Worm (Caenorhabditis elegans): ENCODE results near the gene sdz-33.

Gene sdz-33

DNA sequence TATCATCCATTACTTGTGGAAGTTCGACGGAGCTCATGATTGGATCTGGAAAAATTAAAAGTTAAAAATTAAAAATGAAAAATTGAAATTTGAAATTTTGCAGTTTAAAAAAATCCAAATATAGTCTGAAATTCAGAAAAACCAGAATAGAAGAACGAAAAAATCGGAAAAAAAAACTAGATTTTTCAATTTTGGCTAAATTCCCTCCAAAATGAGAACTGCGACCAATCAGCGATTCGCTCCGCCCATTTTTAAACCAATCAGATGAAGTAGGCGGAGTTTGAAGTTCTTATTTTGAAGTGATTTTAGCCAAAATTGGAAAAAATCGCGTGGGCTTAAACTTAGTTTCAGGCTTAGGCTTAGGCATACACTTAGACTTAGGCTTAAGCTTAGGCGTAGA is 39.7 kb downstream of the sdz-33 start, which contains the start of gene Y56A3A.7:
TSS of gene Y56A3A.7 (minus strand) at position 47 of the 400 bp plus-strand sequence.
- peak; percentile 53 for TF ChIP-seq aha-1 (tag)
- no peak for TF ChIP-seq nhr-41 (GFP tag; IDR thresholded peaks at IDR 0.05)
- no peak for TF ChIP-seq nhr-11 (tag; optimal IDR thresholded peaks at IDR 0.05)
- TF ChIP-seq Y75B8A.6 (GFP tag; IDR thresholded peaks at IDR 0.05), result no peak
- TF ChIP-seq tra-1 (GFP tag; IDR thresholded peaks at IDR 0.05), result no peak

DNA sequence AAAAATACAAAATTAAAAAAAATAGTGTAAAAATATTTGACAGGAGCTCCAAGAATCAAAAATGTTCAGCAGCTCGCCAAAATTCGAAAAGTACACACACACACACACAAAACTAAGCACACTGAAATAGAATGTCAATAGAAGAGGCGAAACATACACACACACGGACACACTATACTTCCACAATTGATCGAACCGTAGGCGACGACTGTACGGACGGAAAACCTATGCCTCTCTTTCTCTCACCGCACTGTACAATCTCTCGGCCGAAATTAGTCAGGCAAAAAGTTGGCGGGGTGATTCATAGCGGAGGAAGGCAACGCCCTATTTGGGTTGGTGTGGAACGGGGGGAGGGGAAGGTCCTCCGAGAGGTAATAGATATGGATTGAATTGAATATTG is 40.2 kb downstream of the sdz-33 start:
- TF ChIP-seq Y48G9A.11 (GFP tag; IDR thresholded peaks at IDR 0.05) (no peak), mdl-1 (tag; optimal IDR thresholded peaks at IDR 0.05) (no peak), php-3 (GFP tag; IDR thresholded peaks at IDR 0.05) (0 out of 2 replicates have a peak, but pooled peaks have one; percentile 33), nhr-42 (GFP tag; IDR thresholded peaks at IDR 0.05) (no peak), nhr-28 (tag; optimal IDR thresholded peaks at IDR 0.05) (peak; percentile 87), F26F4.8 (GFP tag; conservative IDR thresholded peaks at IDR 0.05) (no peak), F44E2.7 (GFP tag; IDR thresholded peaks at IDR 0.05) (no peak), mep-1 (tag; optimal IDR thresholded peaks at IDR 0.05) (peak; percentile 54), nhr-6 (tag; optimal IDR thresholded peaks at IDR 0.05) (peak; percentile 69), lin-15B (tag; optimal IDR thresholded peaks at IDR 0.05) (no peak), lin-38 (GFP tag; IDR thresholded peaks at IDR 0.05) (no peak), pqm-1 (tag; optimal IDR thresholded peaks at IDR 0.05) (peak; percentile 58), lsy-2 (tag; optimal IDR thresholded peaks at IDR 0.05) (peak in 1 of 2 experiments; percentile 22), mes-2 (tag; optimal IDR thresholded peaks at IDR 0.05; ENCODE audit: poor library complexity, severe bottlenecking) (peak; percentile 61), lin-13 (GFP tag; optimal IDR thresholded peaks at IDR 0.05) (peak; percentile 5), daf-16 (GFP tag; optimal IDR thresholded peaks at IDR 0.05) (no peak), daf-16 (tag; optimal IDR thresholded peaks at IDR 0.05) (peak; percentile 64), mdt-29 (GFP tag; IDR thresholded peaks at IDR 0.05) (no peak), hlh-11 (tag; optimal IDR thresholded peaks at IDR 0.05) (peak; percentile 62), duxl-1 (tag; optimal IDR thresholded peaks at IDR 0.05; ENCODE audit: poor library complexity) (no peak), D1046.2 (GFP tag; IDR thresholded peaks at IDR 0.05) (no peak), pha-4 (GFP tag; IDR thresholded peaks at IDR 0.05) (no peak), pha-4 (tag; optimal IDR thresholded peaks at IDR 0.05) (peak; percentile 60), dmd-6 (GFP tag; IDR thresholded peaks at IDR 0.05) (peak; percentile 39; the same call in 1 of the 2 replicates), dve-1 (tag; optimal IDR thresholded peaks at IDR 0.05; ENCODE audit: insufficient read depth) (peak; percentile 61)

DNA sequence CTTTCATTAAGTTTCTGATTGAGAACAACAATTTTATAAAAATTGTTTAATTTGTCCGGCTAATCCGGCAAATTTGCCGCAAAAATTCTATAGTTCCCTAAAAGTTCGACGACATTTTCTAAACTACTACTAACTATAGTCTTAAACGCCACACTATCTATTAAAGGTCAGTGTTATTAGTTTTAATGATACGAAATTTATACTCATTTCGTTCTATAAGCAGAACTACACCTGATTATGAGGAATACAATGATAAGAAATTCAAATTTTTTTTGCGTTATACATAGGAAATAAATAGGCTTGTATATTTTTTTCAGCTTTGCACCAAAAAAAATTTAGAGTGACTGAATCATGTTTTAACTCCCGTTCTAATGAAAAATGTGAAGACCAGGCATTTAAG is 41.2 kb downstream of the sdz-33 start:
- no peak for TF ChIP-seq daf-16 (GFP tag; optimal IDR thresholded peaks at IDR 0.05)
- TF ChIP-seq daf-16 (tag; optimal IDR thresholded peaks at IDR 0.05), result peak; percentile 26
- TF ChIP-seq lsy-2 (tag; optimal IDR thresholded peaks at IDR 0.05), result no peak
- no peak for TF ChIP-seq F10B5.3 (tag; optimal IDR thresholded peaks at IDR 0.05)
- TF ChIP-seq Y75B8A.6 (GFP tag; IDR thresholded peaks at IDR 0.05), result no peak
- TF ChIP-seq Y48G9A.11 (GFP tag; IDR thresholded peaks at IDR 0.05), result no peak
- TF ChIP-seq nhr-28 (tag; optimal IDR thresholded peaks at IDR 0.05), result peak; percentile 61
- TF ChIP-seq mes-2 (tag; optimal IDR thresholded peaks at IDR 0.05; ENCODE audit: poor library complexity, severe bottlenecking), result no peak
- no peak for TF ChIP-seq nhr-11 (tag; optimal IDR thresholded peaks at IDR 0.05)
- TF ChIP-seq ceh-44 (GFP tag; IDR thresholded peaks at IDR 0.05), result no peak
- no peak for TF ChIP-seq nhr-42 (GFP tag; IDR thresholded peaks at IDR 0.05)

DNA sequence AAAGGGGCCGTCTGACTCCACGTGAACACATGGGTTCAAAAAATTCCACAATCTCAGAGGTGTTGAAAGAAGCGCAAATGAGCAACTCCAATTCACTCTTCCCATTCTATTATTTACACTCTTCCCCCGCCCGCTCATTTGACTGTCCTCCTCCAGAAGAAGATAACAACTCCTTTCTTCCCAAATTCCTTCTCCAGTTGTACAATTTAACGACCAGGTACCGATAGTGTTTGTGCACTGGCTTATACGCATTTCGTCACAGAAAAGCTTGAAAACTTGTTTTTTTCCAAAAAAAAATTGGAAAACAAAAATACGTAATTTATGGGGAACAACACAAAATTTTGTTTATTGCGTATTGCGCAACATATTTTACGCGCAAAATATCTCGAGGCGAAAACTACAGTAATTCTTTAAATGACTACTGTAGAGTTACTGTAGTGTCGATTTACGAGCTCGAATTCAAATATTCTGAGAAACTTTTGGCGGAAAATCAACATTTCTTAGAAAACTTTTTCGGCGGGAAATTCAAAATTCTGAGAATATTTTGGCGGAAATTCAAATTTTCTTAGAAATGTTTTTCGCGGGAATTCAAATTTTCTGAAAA is 42.1 kb downstream of the sdz-33 start:
- TF ChIP-seq nhr-10 (tag; optimal IDR thresholded peaks at IDR 0.05), result no peak
- TF ChIP-seq daf-16 (GFP tag; optimal IDR thresholded peaks at IDR 0.05), result no peak
- peak; percentile 79 for TF ChIP-seq daf-16 (tag; optimal IDR thresholded peaks at IDR 0.05)
- TF ChIP-seq nhr-77 (tag; optimal IDR thresholded peaks at IDR 0.05), result no peak
- TF ChIP-seq nhr-28 (tag; optimal IDR thresholded peaks at IDR 0.05), result peak; percentile 57
- peak; percentile 1 for TF ChIP-seq hlh-11 (tag; optimal IDR thresholded peaks at IDR 0.05)
- peak in 1 of 2 experiments; percentile 62 for TF ChIP-seq unc-62 (GFP tag; optimal IDR thresholded peaks at IDR 0.05 in 1 of 2)
- TF ChIP-seq unc-62 (tag; optimal IDR thresholded peaks at IDR 0.05), result no peak
- TF ChIP-seq pqm-1 (tag; optimal IDR thresholded peaks at IDR 0.05), result peak; percentile 61
- TF ChIP-seq nhr-111 (GFP tag; optimal IDR thresholded peaks at IDR 0.05), result no peak

Data from whole organism, L4 larva.